Fruit fly (Drosophila melanogaster): ENCODE results near the gene Nt5b.
A peak's percentile ranks its signal among the peaks of the same experiment; 100 is the strongest.

Gene Nt5b

dm6 chrX:18366851-18367649, 42.9 kb downstream of the Nt5b start:
- TF ChIP-seq CG11617 (GFP tag; optimal IDR thresholded peaks at IDR 0.05): peak; percentile 72
- TF ChIP-seq cic (GFP tag; optimal IDR thresholded peaks at IDR 0.05): no peak
- TF ChIP-seq CG7045 (GFP tag; optimal IDR thresholded peaks at IDR 0.05): peak; percentile 81
- TF ChIP-seq CG5204 (GFP tag; optimal IDR thresholded peaks at IDR 0.05): peak; percentile 84
- TF ChIP-seq Hr96 (GFP tag; optimal IDR thresholded peaks at IDR 0.05): peak; percentile 93
- TF ChIP-seq toe (GFP tag; optimal IDR thresholded peaks at IDR 0.05): peak; percentile 71
- TF ChIP-seq CG12768 (GFP tag; optimal IDR thresholded peaks at IDR 0.05): peak; percentile 73
- peak; percentile 94 for TF ChIP-seq CG7101 (tag; optimal IDR thresholded peaks at IDR 0.05)
- peak; percentile 76 for TF ChIP-seq tj (GFP tag; optimal IDR thresholded peaks at IDR 0.05)
- peak; percentile 86 for TF ChIP-seq CG33017 (tag; optimal IDR thresholded peaks at IDR 0.05)
- TF ChIP-seq ovo (GFP tag; optimal IDR thresholded peaks at IDR 0.05): peak; percentile 64
- TF ChIP-seq CG14711 (tag; optimal IDR thresholded peaks at IDR 0.05): peak; percentile 86
- TF ChIP-seq cnc (optimal IDR thresholded peaks at IDR 0.05): no peak
- TF ChIP-seq kay (GFP tag; ENCODE audit: borderline replicate concordance): peak; percentile 56
- TF ChIP-seq Mnt (GFP tag; optimal IDR thresholded peaks at IDR 0.05): peak; percentile 81
- peak; percentile 85 for TF ChIP-seq CG1620 (GFP tag; optimal IDR thresholded peaks at IDR 0.05)
- peak; percentile 94 for TF ChIP-seq bab1 (GFP tag; optimal IDR thresholded peaks at IDR 0.05)
- peak; percentile 85 for TF ChIP-seq pad (GFP tag; optimal IDR thresholded peaks at IDR 0.05)
- TF ChIP-seq Crg-1 (GFP tag; optimal IDR thresholded peaks at IDR 0.05): peak; percentile 61
- peak; percentile 58 for TF ChIP-seq Clk (GFP tag; optimal IDR thresholded peaks at IDR 0.05)

DNA sequence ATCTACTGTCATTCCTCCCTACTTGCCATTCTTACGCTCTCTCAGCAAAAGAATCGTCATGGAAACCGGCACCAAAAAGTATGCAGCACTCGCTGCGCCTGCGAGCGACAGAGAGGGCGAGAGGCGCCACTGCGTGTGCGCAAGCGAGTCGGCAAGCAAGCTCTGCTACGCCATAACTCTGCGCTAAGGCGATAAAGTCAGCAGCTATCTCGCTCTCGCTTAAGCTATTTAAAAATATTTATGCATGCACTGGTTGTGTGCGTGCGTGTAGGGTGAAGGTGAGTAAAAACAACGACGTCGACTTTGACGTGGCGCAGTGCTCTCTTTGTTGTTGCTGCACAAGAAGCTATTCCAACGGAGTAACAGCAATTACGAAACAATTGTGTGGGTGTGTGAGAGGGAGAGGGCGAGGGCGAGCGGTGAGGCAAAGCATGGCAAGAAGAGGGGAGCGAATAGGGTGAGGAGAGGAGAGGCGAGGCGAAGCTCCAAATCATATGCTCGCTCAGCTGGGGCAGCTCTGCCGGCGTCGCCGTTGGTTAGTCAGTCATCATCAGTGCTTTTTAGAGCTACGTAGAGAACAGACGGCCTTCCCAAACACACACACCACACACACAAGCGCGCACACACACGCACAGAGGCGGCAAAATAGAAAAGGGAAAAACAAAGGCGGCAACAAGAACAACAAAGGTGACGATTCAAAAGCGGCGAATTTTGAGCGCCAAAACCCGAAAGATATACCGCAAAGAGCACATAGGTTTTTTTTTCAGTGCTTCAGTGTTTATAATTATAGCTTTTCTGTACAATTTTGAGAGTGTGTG, 43.7 kb downstream of the Nt5b start, which contains the start of gene CrebB:
CrebB (plus strand) TSS at position 325 of the 818 bp plus-strand sequence.
- peak; percentile 11 for TF ChIP-seq Crg-1 (GFP tag; optimal IDR thresholded peaks at IDR 0.05)
- TF ChIP-seq bab1 (GFP tag; optimal IDR thresholded peaks at IDR 0.05): peak; percentile 65
- no peak for TF ChIP-seq CG33017 (tag; optimal IDR thresholded peaks at IDR 0.05)
- no peak for TF ChIP-seq CG1620 (GFP tag; optimal IDR thresholded peaks at IDR 0.05)
- TF ChIP-seq CG11617 (GFP tag; optimal IDR thresholded peaks at IDR 0.05): peak; percentile 4
- no peak for TF ChIP-seq CG14711 (tag; optimal IDR thresholded peaks at IDR 0.05)
- peak; percentile 81 for TF ChIP-seq cic (GFP tag; optimal IDR thresholded peaks at IDR 0.05)
- TF ChIP-seq kay (GFP tag; ENCODE audit: borderline replicate concordance): peak; percentile 24
- TF ChIP-seq Clk (GFP tag; optimal IDR thresholded peaks at IDR 0.05): no peak
- no peak for TF ChIP-seq CG7045 (GFP tag; optimal IDR thresholded peaks at IDR 0.05)
- TF ChIP-seq CG12768 (GFP tag; optimal IDR thresholded peaks at IDR 0.05): peak; percentile 19
- peak; percentile 45 for TF ChIP-seq Hr96 (GFP tag; optimal IDR thresholded peaks at IDR 0.05)
- TF ChIP-seq CG7101 (tag; optimal IDR thresholded peaks at IDR 0.05): peak; percentile 15
- TF ChIP-seq toe (GFP tag; optimal IDR thresholded peaks at IDR 0.05): no peak
- TF ChIP-seq ovo (GFP tag; optimal IDR thresholded peaks at IDR 0.05): peak; percentile 63
- no peak for TF ChIP-seq CG5204 (GFP tag; optimal IDR thresholded peaks at IDR 0.05)
- TF ChIP-seq Mnt (GFP tag; optimal IDR thresholded peaks at IDR 0.05): peak; percentile 57
- TF ChIP-seq tj (GFP tag; optimal IDR thresholded peaks at IDR 0.05): peak; percentile 64
- peak; percentile 91 for TF ChIP-seq pad (GFP tag; optimal IDR thresholded peaks at IDR 0.05)
- TF ChIP-seq cnc (optimal IDR thresholded peaks at IDR 0.05): no peak

DNA sequence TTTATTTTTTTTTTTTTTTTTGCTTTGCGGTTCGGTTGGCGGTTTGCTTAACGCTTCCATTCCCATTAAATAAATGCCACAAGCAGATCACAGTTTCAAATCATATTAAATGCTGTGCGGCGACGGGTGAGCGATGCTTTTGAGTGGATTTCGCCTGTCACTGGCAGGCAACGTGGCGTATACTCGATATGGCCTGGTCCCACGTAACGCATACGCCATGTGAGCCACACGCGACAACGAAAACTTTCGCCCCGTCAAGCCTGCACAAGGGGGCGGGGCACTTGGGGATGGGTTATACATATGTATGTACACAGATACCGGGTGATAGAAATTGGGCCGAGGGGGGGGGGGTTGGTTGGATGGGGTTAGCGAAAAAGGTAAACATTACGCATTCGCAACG, 44.9 kb downstream of the Nt5b start:
- TF ChIP-seq Clk (GFP tag; optimal IDR thresholded peaks at IDR 0.05) (no peak), cnc (optimal IDR thresholded peaks at IDR 0.05) (no peak), CG12768 (GFP tag; optimal IDR thresholded peaks at IDR 0.05) (no peak), Mnt (GFP tag; optimal IDR thresholded peaks at IDR 0.05) (no peak), CG1620 (GFP tag; optimal IDR thresholded peaks at IDR 0.05) (no peak), pad (GFP tag; optimal IDR thresholded peaks at IDR 0.05) (no peak), CG7101 (tag; optimal IDR thresholded peaks at IDR 0.05) (no peak), CG7045 (GFP tag; optimal IDR thresholded peaks at IDR 0.05) (no peak), tj (GFP tag; optimal IDR thresholded peaks at IDR 0.05) (no peak), CG11617 (GFP tag; optimal IDR thresholded peaks at IDR 0.05) (no peak), Hr96 (GFP tag; optimal IDR thresholded peaks at IDR 0.05) (no peak), ovo (GFP tag; optimal IDR thresholded peaks at IDR 0.05) (no peak), CG14711 (tag; optimal IDR thresholded peaks at IDR 0.05) (no peak), cic (GFP tag; optimal IDR thresholded peaks at IDR 0.05) (no peak), toe (GFP tag; optimal IDR thresholded peaks at IDR 0.05) (no peak), CG5204 (GFP tag; optimal IDR thresholded peaks at IDR 0.05) (no peak), CG33017 (tag; optimal IDR thresholded peaks at IDR 0.05) (no peak)

dm6 chrX:18364047-18364747, 45.7 kb downstream of the Nt5b start:
- TF ChIP-seq CG14711 (tag; optimal IDR thresholded peaks at IDR 0.05) (no peak), CG7045 (GFP tag; optimal IDR thresholded peaks at IDR 0.05) (no peak), CG33017 (tag; optimal IDR thresholded peaks at IDR 0.05) (no peak), Mnt (GFP tag; optimal IDR thresholded peaks at IDR 0.05) (no peak), CG1620 (GFP tag; optimal IDR thresholded peaks at IDR 0.05) (no peak), Hr96 (GFP tag; optimal IDR thresholded peaks at IDR 0.05) (no peak), Crg-1 (GFP tag; optimal IDR thresholded peaks at IDR 0.05) (no peak), bab1 (GFP tag; optimal IDR thresholded peaks at IDR 0.05) (no peak), toe (GFP tag; optimal IDR thresholded peaks at IDR 0.05) (no peak), tj (GFP tag; optimal IDR thresholded peaks at IDR 0.05) (no peak), pad (GFP tag; optimal IDR thresholded peaks at IDR 0.05) (no peak), CG11617 (GFP tag; optimal IDR thresholded peaks at IDR 0.05) (no peak), cic (GFP tag; optimal IDR thresholded peaks at IDR 0.05) (no peak), Clk (GFP tag; optimal IDR thresholded peaks at IDR 0.05) (no peak), kay (GFP tag; ENCODE audit: borderline replicate concordance) (no peak)
